Fruit fly (Drosophila melanogaster) whole organism, prepupa: ENCODE data around the gene CG15024.
A peak's percentile ranks its signal among the peaks of the same experiment; 100 is the strongest.

ENCODE experiments used
- Blimp-1 ChIP-seq: fragments of 200-800 bp; sonication (Bioruptor generic); optimal IDR thresholded peaks from 3 replicates; lab custom pipeline; 2017; ENCODE audit warnings: missing biosample characterization, missing genetic modification characterization, mild to moderate bottlenecking, moderate library complexity, missing genetic modification reagents
- CG10631 ChIP-seq: fragments of 200-800 bp; sonication (Bioruptor generic); optimal IDR thresholded peaks from 2 replicates; lab custom pipeline; 2016; ENCODE audit warnings: missing biosample characterization, missing genetic modification characterization
- CG10669 ChIP-seq: fragments of 200-800 bp; sonication (Bioruptor generic); optimal IDR thresholded peaks from 3 replicates; lab custom pipeline; 2018; ENCODE audit warnings: missing biosample characterization, mild to moderate bottlenecking, missing genetic modification characterization, moderate library complexity
- CG15336 ChIP-seq: fragments of 200-800 bp; sonication (Bioruptor generic); IDR thresholded peaks from 2 replicates; pipeline ENCODE4 v1.3.6; 2022; ENCODE audit warnings: missing biosample characterization, missing genetic modification characterization
- CG1621 ChIP-seq: fragments of 200-800 bp; sonication (Bioruptor generic); optimal IDR thresholded peaks from 3 replicates; lab custom pipeline; 2018; ENCODE audit warnings: missing biosample characterization, mild to moderate bottlenecking, missing genetic modification characterization
- CG3032 ChIP-seq: fragments of 200-800 bp; optimal IDR thresholded peaks from 2 replicates; lab custom pipeline; 2019; ENCODE audit warnings: missing biosample characterization, mild to moderate bottlenecking, missing genetic modification characterization, moderate library complexity
- CG31627 ChIP-seq: fragments of 200-800 bp; sonication (Bioruptor generic); optimal IDR thresholded peaks from 3 replicates; lab custom pipeline; 2016; ENCODE audit warnings: missing biosample characterization, missing genetic modification characterization
- CG32006 ChIP-seq: fragments of 200-800 bp; sonication (Bioruptor generic); optimal IDR thresholded peaks from 3 replicates; lab custom pipeline; 2017; ENCODE audit warnings: missing biosample characterization, mild to moderate bottlenecking, missing genetic modification characterization
- CG3919 ChIP-seq: fragments of 200-800 bp; sonication (Bioruptor generic); optimal IDR thresholded peaks from 3 replicates; lab custom pipeline; 2016; ENCODE audit warnings: missing biosample characterization, missing genetic modification characterization
- CG4318 ChIP-seq: fragments of 200-800 bp; sonication (Bioruptor generic); optimal IDR thresholded peaks from 3 replicates; lab custom pipeline; 2017; ENCODE audit warnings: missing biosample characterization, mild to moderate bottlenecking, missing genetic modification characterization
- CG6163 ChIP-seq: fragments of 200-800 bp; sonication (Bioruptor generic); IDR thresholded peaks from 3 replicates; pipeline ENCODE4 v1.3.6; 2022; ENCODE audit warnings: missing biosample characterization, missing genetic modification characterization
- CG6276 ChIP-seq: fragments of 200-800 bp; sonication (Bioruptor generic); optimal IDR thresholded peaks from 2 replicates; lab custom pipeline; 2017; ENCODE audit warnings: missing biosample characterization, mild to moderate bottlenecking, missing genetic modification characterization
- CG6808 ChIP-seq: fragments of 200-800 bp; sonication (Bioruptor generic); optimal IDR thresholded peaks from 3 replicates; lab custom pipeline; 2017; ENCODE audit warnings: missing biosample characterization, missing genetic modification characterization, mild to moderate bottlenecking, moderate library complexity, missing genetic modification reagents
- CG6854 ChIP-seq: fragments of 200-800 bp; sonication (Bioruptor generic); optimal IDR thresholded peaks from 2 replicates; lab custom pipeline; 2017; ENCODE audit warnings: missing biosample characterization, mild to moderate bottlenecking, missing genetic modification characterization
- CG8119 ChIP-seq: fragments of 200-800 bp; sonication (Bioruptor generic); IDR thresholded peaks from 3 replicates; pipeline ENCODE4 v1.3.6; 2022; ENCODE audit warnings: missing biosample characterization, missing genetic modification characterization
- CG8632 ChIP-seq: fragments of 200-800 bp; sonication (Bioruptor generic); optimal IDR thresholded peaks from 3 replicates; lab custom pipeline; 2016; ENCODE audit warnings: missing biosample characterization, missing genetic modification characterization
- CG9139 ChIP-seq: fragments of 200-800 bp; sonication (Bioruptor generic); optimal IDR thresholded peaks from 3 replicates; lab custom pipeline; 2017; ENCODE audit warnings: missing biosample characterization, mild to moderate bottlenecking, missing genetic modification characterization
- Eip75B ChIP-seq: fragments of 200-800 bp; sonication (Bioruptor generic); optimal IDR thresholded peaks from 3 replicates; lab custom pipeline; 2016; ENCODE audit warnings: missing biosample characterization, missing genetic modification characterization
- Eip93F ChIP-seq: fragments of 200-800 bp; sonication (Bioruptor generic); optimal IDR thresholded peaks from 2 replicates; lab custom pipeline; 2016; ENCODE audit warnings: missing biosample characterization, mild to moderate bottlenecking, missing genetic modification characterization
- Ets96B ChIP-seq: fragments of 200-800 bp; optimal IDR thresholded peaks from 2 replicates; lab custom pipeline; 2019; ENCODE audit warnings: missing biosample characterization, mild to moderate bottlenecking, missing genetic modification characterization, moderate library complexity
- Gug ChIP-seq: fragments of 200-800 bp; sonication (Bioruptor generic); IDR thresholded peaks from 2 replicates; pipeline ENCODE4 v1.3.6; 2022; ENCODE audit warnings: missing biosample characterization, missing genetic modification characterization
- Hr38 ChIP-seq: sonication (Bioruptor generic); optimal IDR thresholded peaks from 2 replicates; lab custom pipeline; 2016; ENCODE audit warnings: missing biosample characterization, missing genetic modification characterization
- Hr39 ChIP-seq: fragments of 200-800 bp; sonication (Bioruptor generic); optimal IDR thresholded peaks from 2 replicates; lab custom pipeline; 2016; ENCODE audit warnings: missing biosample characterization, missing genetic modification characterization
- Met ChIP-seq: fragments of 200-800 bp; sonication (Bioruptor generic); optimal IDR thresholded peaks from 3 replicates; lab custom pipeline; 2016; ENCODE audit warnings: missing biosample characterization, missing genetic modification characterization
- OdsH ChIP-seq: fragments of 200-800 bp; sonication (Bioruptor generic); optimal IDR thresholded peaks from 3 replicates; lab custom pipeline; 2016; ENCODE audit warnings: missing biosample characterization, missing genetic modification characterization
- Smox ChIP-seq: fragments of 200-800 bp; sonication (Bioruptor generic); optimal IDR thresholded peaks from 3 replicates; lab custom pipeline; 2016; ENCODE audit warnings: missing biosample characterization, missing genetic modification characterization
- Sox102F ChIP-seq: fragments of 200-800 bp; sonication (Bioruptor generic); optimal IDR thresholded peaks from 2 replicates; lab custom pipeline; 2016; ENCODE audit warnings: missing biosample characterization, mild to moderate bottlenecking, missing genetic modification characterization
- Sox14 ChIP-seq: fragments of 200-800 bp; sonication (Bioruptor generic); optimal IDR thresholded peaks from 3 replicates; lab custom pipeline; 2016; ENCODE audit warnings: missing biosample characterization, missing genetic modification characterization
- achi ChIP-seq: fragments of 200-800 bp; sonication (Bioruptor generic); optimal IDR thresholded peaks from 3 replicates; lab custom pipeline; 2016; ENCODE audit warnings: missing biosample characterization, missing genetic modification characterization
- acj6 ChIP-seq: fragments of 200-800 bp; sonication (Bioruptor generic); optimal IDR thresholded peaks from 3 replicates; lab custom pipeline; 2016; ENCODE audit warnings: missing biosample characterization, missing genetic modification characterization
- dac ChIP-seq: fragments of 200-800 bp; sonication (Bioruptor generic); optimal IDR thresholded peaks from 2 replicates; lab custom pipeline; 2017; ENCODE audit warnings: missing biosample characterization, mild to moderate bottlenecking, missing genetic modification characterization
- dsx ChIP-seq: fragments of 200-800 bp; optimal IDR thresholded peaks from 3 replicates; lab custom pipeline; 2019; ENCODE audit warnings: missing biosample characterization, mild to moderate bottlenecking, missing genetic modification characterization, moderate library complexity; ENCODE audit not compliant: poor library complexity, severe bottlenecking
- eg ChIP-seq: fragments of 200-800 bp; sonication (Bioruptor generic); IDR thresholded peaks from 3 replicates; pipeline ENCODE4 v1.3.6; 2022; ENCODE audit warnings: missing biosample characterization, missing genetic modification characterization
- esn ChIP-seq: fragments of 200-800 bp; sonication (Bioruptor generic); optimal IDR thresholded peaks from 2 replicates; lab custom pipeline; 2016; ENCODE audit warnings: missing biosample characterization, mild to moderate bottlenecking, missing genetic modification characterization, moderate library complexity
- fd59A ChIP-seq: fragments of 200-800 bp; sonication (Bioruptor generic); optimal IDR thresholded peaks from 2 replicates; lab custom pipeline; 2017; ENCODE audit warnings: missing biosample characterization, mild to moderate bottlenecking, missing genetic modification characterization, missing genetic modification reagents
- fd85E ChIP-seq: fragments of 200-800 bp; sonication (Bioruptor generic); optimal IDR thresholded peaks from 3 replicates; lab custom pipeline; 2016; ENCODE audit warnings: missing biosample characterization, missing genetic modification characterization
- net ChIP-seq: fragments of 200-800 bp; sonication (Bioruptor generic); optimal IDR thresholded peaks from 3 replicates; lab custom pipeline; 2016; ENCODE audit warnings: missing biosample characterization, missing genetic modification characterization
- pdm3 ChIP-seq: fragments of 200-800 bp; sonication (Bioruptor generic); optimal IDR thresholded peaks from 3 replicates; lab custom pipeline; 2016; ENCODE audit warnings: missing biosample characterization, missing genetic modification characterization
- spab ChIP-seq: fragments of 200-800 bp; sonication (Bioruptor generic); optimal IDR thresholded peaks from 2 replicates; lab custom pipeline; 2017; ENCODE audit warnings: missing biosample characterization, mild to moderate bottlenecking, missing genetic modification characterization, missing genetic modification reagents
- svp ChIP-seq: fragments of 200-800 bp; sonication (Bioruptor generic); peaks from one replicate; lab custom pipeline; 2016; ENCODE audit warnings: missing biosample characterization, missing genetic modification characterization
- topi ChIP-seq: fragments of 200-800 bp; sonication (Bioruptor generic); optimal IDR thresholded peaks from 3 replicates; lab custom pipeline; 2016; ENCODE audit warnings: missing biosample characterization, missing genetic modification characterization

Gene CG15024

DNA sequence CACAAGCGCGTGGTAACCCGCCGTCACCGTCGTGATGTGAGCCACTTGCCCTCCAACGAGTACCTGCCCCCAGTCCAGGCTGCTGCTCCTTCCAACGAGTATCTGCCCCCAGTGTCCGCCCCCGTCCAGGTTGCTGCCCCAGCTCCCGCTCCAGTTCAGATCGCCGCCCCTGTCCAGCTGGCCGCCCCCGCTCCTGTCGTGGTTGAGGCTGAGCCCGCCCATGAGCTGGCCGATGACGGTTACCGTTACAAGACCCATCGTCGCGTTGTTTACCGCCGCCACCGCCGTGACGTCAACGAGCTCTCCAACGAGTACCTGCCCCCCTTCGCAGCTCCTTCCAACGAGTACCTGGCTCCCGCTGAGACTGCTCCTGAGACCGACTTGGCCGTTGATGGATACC is 17.1 kb upstream of the CG15024 start:
- TF ChIP-seq CG6854 (GFP tag; lab: Kevin White, UChicago) (no peak), CG8632 (GFP tag; lab: Kevin White, UChicago) (no peak), CG31627 (GFP tag; lab: Kevin White, UChicago) (no peak), CG15336 (GFP tag; lab: Robert Waterston, UW) (no peak), Eip75B (GFP tag; lab: Kevin White, UChicago) (no peak), Blimp-1 (no peak), spab (GFP tag; lab: Kevin White, UChicago) (no peak), OdsH (no peak), Hr39 (GFP tag; lab: Kevin White, UChicago) (no peak), Smox (GFP tag; lab: Kevin White, UChicago) (no peak), fd85E (GFP tag; lab: Kevin White, UChicago) (no peak), acj6 (GFP tag; lab: Kevin White, UChicago) (no peak), CG6808 (no peak), Sox14 (no peak), fd59A (GFP tag; lab: Kevin White, UChicago) (no peak), net (no peak), CG4318 (no peak)

DNA sequence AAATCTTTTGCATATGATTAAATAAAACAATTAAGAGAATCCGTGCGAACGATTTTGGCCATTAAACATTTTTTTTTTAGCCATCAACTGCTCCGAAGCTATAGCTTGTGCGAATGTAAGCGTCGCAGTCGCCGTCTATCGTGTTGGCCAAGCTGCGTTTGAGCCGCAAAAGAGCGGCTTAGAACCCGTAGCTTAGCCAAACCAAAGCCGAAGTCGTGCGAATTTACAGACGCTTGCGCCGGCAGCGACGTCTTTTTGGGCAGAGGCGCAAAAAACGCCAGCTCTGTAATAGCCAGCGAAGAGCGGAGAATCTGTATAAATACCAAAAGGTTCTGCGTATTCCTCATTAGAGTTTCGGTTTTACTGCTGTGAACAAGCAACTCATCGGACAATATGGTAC is 16.3 kb upstream of the CG15024 start, which contains the start of gene CG7465:
Gene CG7465 (plus strand): TSS at position 346 of the 400 bp plus-strand sequence.
- no peak for TF ChIP-seq topi (GFP tag; lab: Kevin White, UChicago)

DNA sequence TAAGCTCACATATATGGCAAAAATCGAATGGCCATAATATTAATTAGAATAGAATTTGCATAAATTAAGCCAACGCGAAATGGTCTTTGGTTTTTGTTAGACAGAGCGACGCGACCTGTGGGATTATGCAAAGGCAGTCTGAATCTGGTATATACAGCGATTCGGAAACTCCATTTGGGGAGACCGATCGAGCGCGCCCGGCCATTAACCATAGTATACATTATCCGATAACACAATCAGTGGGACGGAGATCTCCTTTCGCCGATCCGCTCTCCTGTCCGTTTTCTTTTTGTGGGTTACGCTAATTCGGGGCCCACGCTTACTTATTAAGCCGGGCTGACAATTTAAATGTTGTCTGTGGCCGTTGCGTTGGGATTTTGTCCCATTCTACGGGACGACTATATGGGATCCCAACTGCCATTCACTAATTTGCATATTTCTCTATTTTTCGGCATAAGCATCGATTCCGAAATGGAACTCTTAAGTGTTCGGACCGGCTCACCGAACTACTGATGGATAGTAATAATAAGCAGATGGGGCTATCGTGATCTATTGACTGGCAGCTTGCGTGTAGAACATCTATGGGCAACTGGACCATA is 14.1 kb upstream of the CG15024 start:
- TF ChIP-seq eg (no peak), net (no peak)
- TF ChIP-seq, all 60 proteins: peak for 0

DNA sequence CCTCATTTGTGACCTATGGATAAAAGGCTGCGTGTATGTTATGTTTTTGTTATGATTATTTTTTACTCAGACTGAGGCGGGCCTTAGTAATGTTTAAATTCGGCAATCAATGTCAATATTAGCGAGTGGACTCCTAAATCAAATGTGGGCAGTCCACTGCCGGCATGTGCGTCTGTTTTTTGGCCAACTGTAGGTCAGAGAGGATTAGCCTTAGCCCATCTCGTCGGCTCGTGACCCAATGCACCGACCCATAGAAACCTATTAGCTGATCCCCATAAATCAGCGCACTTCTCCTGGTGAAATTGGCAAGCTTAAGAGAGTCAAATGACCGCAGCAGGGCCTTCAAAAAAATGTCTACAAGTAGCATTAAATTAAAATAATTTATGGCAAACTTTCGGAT is 12.1 kb upstream of the CG15024 start:
- TF ChIP-seq Sox102F, result no peak
- 0 out of 3 replicates have a peak, but pooled peaks have one; percentile 2 for TF ChIP-seq CG8119 (GFP tag; lab: Robert Waterston, UW)
- TF ChIP-seq, all 60 proteins: peak for 1

DNA sequence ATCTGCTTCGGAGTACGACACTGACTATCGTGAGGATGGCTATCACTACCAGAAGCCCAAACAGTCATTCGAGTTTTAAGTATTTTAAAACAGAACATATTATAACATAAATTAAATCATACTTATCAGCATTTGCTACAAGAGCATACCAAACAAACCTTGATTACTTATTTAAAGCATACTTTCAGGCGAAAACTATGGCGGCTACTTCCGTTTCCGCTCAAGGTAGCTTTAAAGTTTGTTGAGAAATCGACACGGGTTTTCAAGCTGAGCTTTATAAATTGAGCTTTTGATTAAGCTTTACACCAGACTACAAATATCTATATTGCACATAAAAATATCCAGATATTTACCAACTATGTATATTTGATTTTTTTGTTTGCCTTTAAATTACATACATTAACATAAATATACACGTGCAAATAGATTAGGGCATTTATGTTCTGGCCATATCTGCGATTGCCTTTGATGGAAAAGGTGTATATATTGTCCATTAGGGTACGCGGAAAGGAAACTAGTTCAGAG is 11.4 kb upstream of the CG15024 start:
- no peak for TF ChIP-seq CG10631 (GFP tag; lab: Kevin White, UChicago)
- peak; percentile 11 for TF ChIP-seq spab (GFP tag; lab: Kevin White, UChicago)
- TF ChIP-seq svp (GFP tag; lab: Kevin White, UChicago), result peak; percentile 51
- no peak for TF ChIP-seq Gug (GFP tag; lab: Robert Waterston, UW)
- TF ChIP-seq CG6808, result peak; percentile 14
- no peak for TF ChIP-seq CG4318
- peak; percentile 28 for TF ChIP-seq CG6276 (GFP tag; lab: Kevin White, UChicago)
- TF ChIP-seq pdm3 (GFP tag; lab: Kevin White, UChicago), result peak; percentile 60
- TF ChIP-seq CG8119 (GFP tag; lab: Robert Waterston, UW), result peak; percentile 23; the same call in 1 of the 3 replicates
- TF ChIP-seq Ets96B (tag; lab: Kevin White, UChicago), result no peak
- no peak for TF ChIP-seq Hr38 (GFP tag; lab: Kevin White, UChicago)
- TF ChIP-seq acj6 (GFP tag; lab: Kevin White, UChicago), result peak; percentile 28
- TF ChIP-seq achi (GFP tag; lab: Kevin White, UChicago), result peak; percentile 52
- TF ChIP-seq OdsH, result peak; percentile 50
- peak; percentile 31 for TF ChIP-seq CG32006 (GFP tag; lab: Kevin White, UChicago)
- no peak for TF ChIP-seq Hr39 (GFP tag; lab: Kevin White, UChicago)
- no peak for TF ChIP-seq CG6854 (GFP tag; lab: Kevin White, UChicago)
- TF ChIP-seq CG6163 (GFP tag; lab: Robert Waterston, UW), result peak; percentile 82
- no peak for TF ChIP-seq Eip93F (GFP tag; lab: Kevin White, UChicago)
- TF ChIP-seq CG9139, result peak; percentile 40
- peak; percentile 46 for TF ChIP-seq dac (GFP tag; lab: Kevin White, UChicago)
- TF ChIP-seq CG8632 (GFP tag; lab: Kevin White, UChicago), result peak; percentile 47
- no peak for TF ChIP-seq CG1621
- peak; percentile 83 for TF ChIP-seq eg
- TF ChIP-seq Eip75B (GFP tag; lab: Kevin White, UChicago), result peak; percentile 40
- peak; percentile 48 for TF ChIP-seq CG10669 (GFP tag; lab: Kevin White, UChicago)
- no peak for TF ChIP-seq dsx (GFP tag; lab: Kevin White, UChicago)
- no peak for TF ChIP-seq CG31627 (GFP tag; lab: Kevin White, UChicago)
- TF ChIP-seq CG3032 (tag; lab: Kevin White, UChicago), result no peak
- peak; percentile 37 for TF ChIP-seq Met (GFP tag; lab: Kevin White, UChicago)
- TF ChIP-seq esn (GFP tag; lab: Kevin White, UChicago), result no peak
- no peak for TF ChIP-seq Blimp-1
- peak; percentile 71 for TF ChIP-seq CG3919
